Fruit fly (Drosophila melanogaster) whole organism, prepupa: ENCODE measurements around the gene Nelf-A.
A peak's percentile ranks its signal among the peaks of the same experiment; 100 is the strongest.

Source experiments
- Blimp-1 ChIP-seq: fragments of 200-800 bp; sonication (Bioruptor generic); optimal IDR thresholded peaks from 3 replicates; lab custom pipeline; 2017; ENCODE audit warnings: missing biosample characterization, missing genetic modification characterization, mild to moderate bottlenecking, moderate library complexity, missing genetic modification reagents
- CG10631 ChIP-seq: fragments of 200-800 bp; sonication (Bioruptor generic); optimal IDR thresholded peaks from 2 replicates; lab custom pipeline; 2016; ENCODE audit warnings: missing biosample characterization, missing genetic modification characterization
- CG11762 ChIP-seq: fragments of 200-800 bp; sonication (Bioruptor generic); optimal IDR thresholded peaks from 3 replicates; lab custom pipeline; 2016; ENCODE audit warnings: missing biosample characterization, missing genetic modification characterization; ENCODE audit not compliant: insufficient read depth
- CG11902 ChIP-seq: fragments of 200-800 bp; sonication (Bioruptor generic); optimal IDR thresholded peaks from 3 replicates; lab custom pipeline; 2016; ENCODE audit warnings: missing biosample characterization, missing genetic modification characterization
- CG15336 ChIP-seq: fragments of 200-800 bp; sonication (Bioruptor generic); IDR thresholded peaks from 2 replicates; pipeline ENCODE4 v1.3.6; 2022; ENCODE audit warnings: missing biosample characterization, missing genetic modification characterization
- CG1621 ChIP-seq: fragments of 200-800 bp; sonication (Bioruptor generic); optimal IDR thresholded peaks from 3 replicates; lab custom pipeline; 2018; ENCODE audit warnings: missing biosample characterization, mild to moderate bottlenecking, missing genetic modification characterization
- CG16779 ChIP-seq: fragments of 200-800 bp; sonication (Bioruptor generic); optimal IDR thresholded peaks from 3 replicates; lab custom pipeline; 2017; ENCODE audit warnings: missing biosample characterization, mild to moderate bottlenecking, missing genetic modification characterization
- CG31627 ChIP-seq: fragments of 200-800 bp; sonication (Bioruptor generic); optimal IDR thresholded peaks from 3 replicates; lab custom pipeline; 2016; ENCODE audit warnings: missing biosample characterization, missing genetic modification characterization
- CG32006 ChIP-seq: fragments of 200-800 bp; sonication (Bioruptor generic); optimal IDR thresholded peaks from 3 replicates; lab custom pipeline; 2017; ENCODE audit warnings: missing biosample characterization, mild to moderate bottlenecking, missing genetic modification characterization
- CG34406 ChIP-seq: fragments of 200-800 bp; sonication (Bioruptor generic); optimal IDR thresholded peaks from 3 replicates; lab custom pipeline; 2016; ENCODE audit warnings: missing biosample characterization, missing genetic modification characterization
- CG3919 ChIP-seq: fragments of 200-800 bp; sonication (Bioruptor generic); optimal IDR thresholded peaks from 3 replicates; lab custom pipeline; 2016; ENCODE audit warnings: missing biosample characterization, missing genetic modification characterization
- CG4318 ChIP-seq: fragments of 200-800 bp; sonication (Bioruptor generic); optimal IDR thresholded peaks from 3 replicates; lab custom pipeline; 2017; ENCODE audit warnings: missing biosample characterization, mild to moderate bottlenecking, missing genetic modification characterization
- CG6163 ChIP-seq: fragments of 200-800 bp; sonication (Bioruptor generic); IDR thresholded peaks from 3 replicates; pipeline ENCODE4 v1.3.6; 2022; ENCODE audit warnings: missing biosample characterization, missing genetic modification characterization
- CG6792 ChIP-seq: fragments of 200-800 bp; sonication (Bioruptor generic); optimal IDR thresholded peaks from 3 replicates; lab custom pipeline; 2016; ENCODE audit warnings: missing biosample characterization, missing genetic modification characterization
- CG6854 ChIP-seq: fragments of 200-800 bp; sonication (Bioruptor generic); optimal IDR thresholded peaks from 2 replicates; lab custom pipeline; 2017; ENCODE audit warnings: missing biosample characterization, mild to moderate bottlenecking, missing genetic modification characterization
- CG7368 ChIP-seq: fragments of 200-800 bp; sonication (Bioruptor generic); optimal IDR thresholded peaks from 3 replicates; lab custom pipeline; 2016; ENCODE audit warnings: missing biosample characterization, missing genetic modification characterization
- CG8119 ChIP-seq: fragments of 200-800 bp; sonication (Bioruptor generic); IDR thresholded peaks from 3 replicates; pipeline ENCODE4 v1.3.6; 2022; ENCODE audit warnings: missing biosample characterization, missing genetic modification characterization
- CG8632 ChIP-seq: fragments of 200-800 bp; sonication (Bioruptor generic); optimal IDR thresholded peaks from 3 replicates; lab custom pipeline; 2016; ENCODE audit warnings: missing biosample characterization, missing genetic modification characterization
- CG9139 ChIP-seq: fragments of 200-800 bp; sonication (Bioruptor generic); optimal IDR thresholded peaks from 3 replicates; lab custom pipeline; 2017; ENCODE audit warnings: missing biosample characterization, mild to moderate bottlenecking, missing genetic modification characterization
- Eip75B ChIP-seq: fragments of 200-800 bp; sonication (Bioruptor generic); optimal IDR thresholded peaks from 3 replicates; lab custom pipeline; 2016; ENCODE audit warnings: missing biosample characterization, missing genetic modification characterization
- Eip78C ChIP-seq: fragments of 200-800 bp; sonication (Bioruptor generic); peaks from one replicate; lab custom pipeline; 2016; ENCODE audit warnings: missing biosample characterization, missing genetic modification characterization
- Ets21C ChIP-seq: fragments of 200-800 bp; sonication (Bioruptor generic); optimal IDR thresholded peaks from 3 replicates; lab custom pipeline; 2016; ENCODE audit warnings: missing biosample characterization, missing genetic modification characterization
- Ets96B ChIP-seq: fragments of 200-800 bp; optimal IDR thresholded peaks from 2 replicates; lab custom pipeline; 2019; ENCODE audit warnings: missing biosample characterization, mild to moderate bottlenecking, missing genetic modification characterization, moderate library complexity
- Gug ChIP-seq: fragments of 200-800 bp; sonication (Bioruptor generic); IDR thresholded peaks from 2 replicates; pipeline ENCODE4 v1.3.6; 2022; ENCODE audit warnings: missing biosample characterization, missing genetic modification characterization
- Hr38 ChIP-seq: sonication (Bioruptor generic); optimal IDR thresholded peaks from 2 replicates; lab custom pipeline; 2016; ENCODE audit warnings: missing biosample characterization, missing genetic modification characterization
- Hr39 ChIP-seq: fragments of 200-800 bp; sonication (Bioruptor generic); optimal IDR thresholded peaks from 2 replicates; lab custom pipeline; 2016; ENCODE audit warnings: missing biosample characterization, missing genetic modification characterization
- Hr4 ChIP-seq: fragments of 200-800 bp; sonication (Bioruptor generic); optimal IDR thresholded peaks from 3 replicates; lab custom pipeline; 2016; ENCODE audit warnings: missing biosample characterization, missing genetic modification characterization
- Lpt ChIP-seq: fragments of 200-800 bp; sonication (Bioruptor generic); optimal IDR thresholded peaks from 3 replicates; lab custom pipeline; 2016; ENCODE audit warnings: missing biosample characterization, missing genetic modification characterization
- Met ChIP-seq: fragments of 200-800 bp; sonication (Bioruptor generic); optimal IDR thresholded peaks from 3 replicates; lab custom pipeline; 2016; ENCODE audit warnings: missing biosample characterization, missing genetic modification characterization
- Smox ChIP-seq: fragments of 200-800 bp; sonication (Bioruptor generic); optimal IDR thresholded peaks from 3 replicates; lab custom pipeline; 2016; ENCODE audit warnings: missing biosample characterization, missing genetic modification characterization
- Sox102F ChIP-seq: fragments of 200-800 bp; sonication (Bioruptor generic); optimal IDR thresholded peaks from 2 replicates; lab custom pipeline; 2016; ENCODE audit warnings: missing biosample characterization, mild to moderate bottlenecking, missing genetic modification characterization
- cyc ChIP-seq: fragments of 200-800 bp; sonication (Bioruptor generic); optimal IDR thresholded peaks from 3 replicates; lab custom pipeline; 2016; ENCODE audit warnings: missing biosample characterization, missing genetic modification characterization
- dac ChIP-seq: fragments of 200-800 bp; sonication (Bioruptor generic); optimal IDR thresholded peaks from 2 replicates; lab custom pipeline; 2017; ENCODE audit warnings: missing biosample characterization, mild to moderate bottlenecking, missing genetic modification characterization
- dsx ChIP-seq: fragments of 200-800 bp; optimal IDR thresholded peaks from 3 replicates; lab custom pipeline; 2019; ENCODE audit warnings: missing biosample characterization, mild to moderate bottlenecking, missing genetic modification characterization, moderate library complexity; ENCODE audit not compliant: poor library complexity, severe bottlenecking
- eg ChIP-seq: fragments of 200-800 bp; sonication (Bioruptor generic); IDR thresholded peaks from 3 replicates; pipeline ENCODE4 v1.3.6; 2022; ENCODE audit warnings: missing biosample characterization, missing genetic modification characterization
- fd59A ChIP-seq: fragments of 200-800 bp; sonication (Bioruptor generic); optimal IDR thresholded peaks from 2 replicates; lab custom pipeline; 2017; ENCODE audit warnings: missing biosample characterization, mild to moderate bottlenecking, missing genetic modification characterization, missing genetic modification reagents
- fkh ChIP-seq: fragments of 200-800 bp; sonication (Bioruptor generic); optimal IDR thresholded peaks from 3 replicates; lab custom pipeline; 2017; ENCODE audit warnings: missing biosample characterization, mild to moderate bottlenecking, missing genetic modification characterization, moderate library complexity
- lz ChIP-seq: fragments of 200-800 bp; sonication (Bioruptor generic); optimal IDR thresholded peaks from 3 replicates; lab custom pipeline; 2016; ENCODE audit warnings: missing biosample characterization, missing genetic modification characterization
- net ChIP-seq: fragments of 200-800 bp; sonication (Bioruptor generic); optimal IDR thresholded peaks from 3 replicates; lab custom pipeline; 2016; ENCODE audit warnings: missing biosample characterization, missing genetic modification characterization
- salr ChIP-seq, 2 experiments: fragments of 200-800 bp; sonication (Bioruptor generic); optimal IDR thresholded peaks; 3 replicates each; lab custom pipeline; 2016 to 2018; ENCODE audit warnings: missing biosample characterization in 2 of 2, missing genetic modification characterization in 2 of 2, mild to moderate bottlenecking in 1 of 2
- spab ChIP-seq: fragments of 200-800 bp; sonication (Bioruptor generic); optimal IDR thresholded peaks from 2 replicates; lab custom pipeline; 2017; ENCODE audit warnings: missing biosample characterization, mild to moderate bottlenecking, missing genetic modification characterization, missing genetic modification reagents
- ss ChIP-seq, 2 experiments: fragments of 200-800 bp; sonication (Bioruptor generic); optimal IDR thresholded peaks; 2 replicates in 1 of 2; 3 replicates in 1 of 2; lab custom pipeline; 2017 to 2018; ENCODE audit warnings: mild to moderate bottlenecking in 2 of 2, missing biosample characterization in 2 of 2, missing genetic modification characterization in 2 of 2, moderate library complexity in 1 of 2

Gene Nelf-A

DNA sequence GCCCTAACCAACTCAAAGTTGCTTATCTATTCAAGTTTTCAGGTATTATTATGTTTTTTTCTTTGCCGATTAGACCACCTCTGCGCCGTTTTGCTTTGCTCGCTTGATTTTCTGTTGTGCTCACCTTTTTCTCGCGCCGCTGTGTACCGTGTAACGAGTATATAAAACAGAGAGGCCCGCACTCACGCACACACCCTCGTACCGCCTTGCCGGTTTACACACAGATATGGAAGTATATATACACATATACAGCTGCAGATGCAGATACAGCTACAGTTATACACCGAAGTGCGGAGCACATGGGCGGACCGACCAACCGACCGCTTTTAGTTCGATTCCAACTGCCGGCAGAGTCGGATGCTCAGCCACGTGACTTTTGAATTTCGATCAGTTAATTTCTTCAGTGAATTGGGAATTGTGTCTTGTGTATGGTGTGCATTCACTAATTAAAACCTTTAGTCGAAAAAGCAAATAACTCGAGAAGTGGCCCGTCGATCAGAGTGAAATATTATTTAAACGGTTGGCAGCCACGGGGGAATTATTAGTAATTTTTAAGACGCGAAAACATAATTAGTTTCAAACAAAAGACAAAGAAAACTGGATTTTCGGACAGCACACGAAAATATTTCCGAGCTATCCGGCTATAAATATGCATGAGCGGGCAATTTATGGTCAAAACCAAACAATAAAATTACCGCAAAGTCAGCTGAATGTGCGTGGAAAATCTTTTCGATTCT lies 34.8 kb upstream of the Nelf-A start (continued):
- TF ChIP-seq CG1621 (tag; lab: Kevin White, UChicago) (peak; percentile 36), CG11762 (no peak), CG8632 (GFP tag; lab: Kevin White, UChicago) (no peak), ss (GFP tag; optimal IDR thresholded peaks at IDR 0.05; lab: Kevin White, UChicago) (peak; percentile 42 to 60), CG7368 (peak; percentile 22), CG10631 (GFP tag; lab: Kevin White, UChicago) (no peak), spab (GFP tag; lab: Kevin White, UChicago) (no peak), CG9139 (GFP tag; lab: Kevin White, UChicago) (peak; percentile 53), CG31627 (no peak), lz (no peak), CG32006 (no peak), CG6163 (GFP tag; lab: Robert Waterston, UW) (peak; percentile 57; the same call in 2 of the 3 replicates), Smox (GFP tag; lab: Kevin White, UChicago) (no peak), eg (GFP tag; lab: Robert Waterston, UW) (0 out of 3 replicates have a peak, but pooled peaks have one; percentile 45), dac (no peak), Gug (GFP tag; lab: Robert Waterston, UW) (no peak), CG15336 (0 out of 2 replicates have a peak, but pooled peaks have one; percentile 28), Hr38 (GFP tag; lab: Kevin White, UChicago) (no peak), Ets21C (GFP tag; lab: Kevin White, UChicago) (no peak), Hr39 (no peak), dsx (GFP tag; lab: Kevin White, UChicago) (peak; percentile 40), CG4318 (GFP tag; lab: Kevin White, UChicago) (no peak), CG34406 (GFP tag; lab: Kevin White, UChicago) (no peak), Blimp-1 (GFP tag; lab: Kevin White, UChicago) (no peak), CG8119 (no peak), Sox102F (GFP tag; lab: Kevin White, UChicago) (peak; percentile 38), CG3919 (GFP tag; lab: Kevin White, UChicago) (peak; percentile 58), Lpt (no peak), fd59A (no peak), cyc (GFP tag; lab: Kevin White, UChicago) (no peak), Eip75B (GFP tag; lab: Kevin White, UChicago) (peak; percentile 8), fkh (GFP tag; lab: Kevin White, UChicago) (peak; percentile 64), Hr4 (no peak), CG6792 (GFP tag; lab: Kevin White, UChicago) (no peak), Ets96B (tag; lab: Kevin White, UChicago) (peak; percentile 13), Met (GFP tag; lab: Kevin White, UChicago) (peak; percentile 27), net (GFP tag; lab: Kevin White, UChicago) (peak; percentile 13), Eip78C (GFP tag; lab: Kevin White, UChicago) (peak; percentile 45), salr (GFP tag; optimal IDR thresholded peaks at IDR 0.05; lab: Kevin White, UChicago) (no peak)

dm6 chr3R:21189520-21190180 lies 33.9 kb upstream of the Nelf-A start:
- TF ChIP-seq net (GFP tag; lab: Kevin White, UChicago) = no peak
- no peak for TF ChIP-seq eg (GFP tag; lab: Robert Waterston, UW)
- TF ChIP-seq CG16779 = no peak
- peak; percentile 31 for TF ChIP-seq Eip78C (GFP tag; lab: Kevin White, UChicago)
- no peak for TF ChIP-seq CG32006
- TF ChIP-seq CG7368 = no peak
- TF ChIP-seq CG11902 (GFP tag; lab: Kevin White, UChicago) = no peak
- no peak for TF ChIP-seq CG6854
